Worm (Caenorhabditis elegans) whole organism, young adult: Measurements from ENCODE around the gene Y39B6A.13.
A peak's percentile ranks its signal among the peaks of the same experiment; 100 is the strongest.

Experiments used
- B0019.2 ChIP-seq: fragments of 200-800 bp; sonication (Bioruptor generic); conservative IDR thresholded peaks from 2 replicates; pipeline ENCODE4 v1.3.6; 2022; ENCODE audit warnings: missing genetic modification reagents, missing genetic modification characterization, missing compliant biosample characterization
- D2030.7 ChIP-seq: fragments of 200-800 bp; sonication (Bioruptor generic); IDR thresholded peaks from 2 replicates; pipeline ENCODE4 v1.3.6; 2022; ENCODE audit warnings: missing genetic modification reagents, missing genetic modification characterization, missing compliant biosample characterization
- F22D6.2 ChIP-seq: sonication (generic microtip); optimal IDR thresholded peaks from 2 replicates; lab custom pipeline; 2016; ENCODE audit warnings: mild to moderate bottlenecking, missing genetic modification characterization, missing compliant biosample characterization
- F23B12.7 ChIP-seq: sonication (generic microtip); optimal IDR thresholded peaks from 2 replicates; lab custom pipeline; 2017; ENCODE audit warnings: missing genetic modification characterization, mild to moderate bottlenecking, missing compliant biosample characterization, antibody characterized with exemption, moderate library complexity; ENCODE audit not compliant: insufficient read depth
- F33H1.4 ChIP-seq: fragments of 200-800 bp; sonication (Bioruptor generic); IDR thresholded peaks from 2 replicates; pipeline ENCODE4 v1.3.6; 2022; ENCODE audit warnings: missing genetic modification reagents, missing genetic modification characterization, missing compliant biosample characterization
- F37B4.10 ChIP-seq: fragments of 200-800 bp; sonication (Bioruptor generic); IDR thresholded peaks from 2 replicates; pipeline ENCODE4 v1.3.6; 2022; ENCODE audit warnings: missing genetic modification characterization, missing compliant biosample characterization
- F49E8.2 ChIP-seq: sonication (generic microtip); optimal IDR thresholded peaks from 3 replicates; lab custom pipeline; 2017; ENCODE audit warnings: missing genetic modification characterization, mild to moderate bottlenecking, missing compliant biosample characterization, antibody characterized with exemption, moderate library complexity; ENCODE audit not compliant: insufficient read depth
- F57C9.4 ChIP-seq: sonication (generic microtip); optimal IDR thresholded peaks from 2 replicates; lab custom pipeline; 2017; ENCODE audit warnings: mild to moderate bottlenecking, missing genetic modification characterization, missing compliant biosample characterization
- K12H6.12 ChIP-seq: fragments of 200-800 bp; sonication (Bioruptor generic); optimal IDR thresholded peaks from 2 replicates; lab custom pipeline; 2018; ENCODE audit warnings: mild to moderate bottlenecking, missing genetic modification characterization, missing compliant biosample characterization
- T07F8.4 ChIP-seq: sonication (generic microtip); optimal IDR thresholded peaks from 2 replicates; lab custom pipeline; 2016; ENCODE audit warnings: mild to moderate bottlenecking, missing genetic modification characterization, moderate library complexity, missing compliant biosample characterization
- ama-1 ChIP-seq, 3 experiments: fragments of 150-350 bp in 1 of 3; sonication (generic microtip) in 2 of 3; optimal IDR thresholded peaks; 2 replicates each; lab custom pipeline; 2014 to 2018; ENCODE audit warnings: missing biosample characterization in 2 of 3, missing genetic modification characterization in 2 of 3, missing genetic modification reagents in 2 of 3
- atf-7 ChIP-seq: sonication (generic microtip); optimal IDR thresholded peaks from 2 replicates; lab custom pipeline; 2017; ENCODE audit warnings: mild to moderate bottlenecking, missing genetic modification characterization, missing compliant biosample characterization
- attf-3 ChIP-seq: fragments of 200-800 bp; sonication (Bioruptor generic); conservative IDR thresholded peaks from 2 replicates; pipeline ENCODE4 v1.3.6; 2022; ENCODE audit warnings: missing genetic modification reagents, missing genetic modification characterization, missing compliant biosample characterization
- attf-5 ChIP-seq: fragments of 200-800 bp; sonication (Bioruptor generic); optimal IDR thresholded peaks from 2 replicates; lab custom pipeline; 2018; ENCODE audit warnings: mild to moderate bottlenecking, missing genetic modification characterization, missing compliant biosample characterization
- bed-2 ChIP-seq: fragments of 200-800 bp; sonication (Bioruptor generic); IDR thresholded peaks from 2 replicates; pipeline ENCODE4 v1.3.6; 2022; ENCODE audit warnings: missing genetic modification reagents, missing genetic modification characterization, missing compliant biosample characterization
- ceh-79 ChIP-seq: sonication (generic microtip); optimal IDR thresholded peaks from 2 replicates; lab custom pipeline; 2017; ENCODE audit warnings: mild to moderate bottlenecking, missing genetic modification characterization, missing compliant biosample characterization
- chd-7 ChIP-seq: sonication (generic microtip); optimal IDR thresholded peaks from 2 replicates; lab custom pipeline; 2016; ENCODE audit warnings: mild to moderate bottlenecking, missing genetic modification characterization, moderate library complexity, missing compliant biosample characterization
- dpl-1 ChIP-seq: fragments of 150-350 bp; optimal IDR thresholded peaks from 2 replicates; lab custom pipeline; 2014; ENCODE audit warnings: missing biosample characterization, missing genetic modification reagents, missing genetic modification characterization
- efl-1 ChIP-seq: fragments of 150-350 bp; optimal IDR thresholded peaks from 2 replicates; lab custom pipeline; 2014; ENCODE audit warnings: missing biosample characterization, missing genetic modification reagents, missing genetic modification characterization
- egl-44 ChIP-seq: fragments of 200-800 bp; sonication (Bioruptor generic); IDR thresholded peaks from 2 replicates; pipeline ENCODE4 v1.3.6; 2022; ENCODE audit warnings: missing genetic modification reagents, missing genetic modification characterization, missing compliant biosample characterization
- ets-4 ChIP-seq: fragments of 200-800 bp; sonication (Bioruptor generic); optimal IDR thresholded peaks from 2 replicates; lab custom pipeline; 2018; ENCODE audit warnings: mild to moderate bottlenecking, missing genetic modification characterization, missing compliant biosample characterization
- hmg-20 ChIP-seq: fragments of 200-800 bp; sonication (Bioruptor generic); IDR thresholded peaks from 2 replicates; pipeline ENCODE4 v1.3.6; 2022; ENCODE audit warnings: missing genetic modification reagents, missing genetic modification characterization, missing compliant biosample characterization
- let-607 ChIP-seq, 2 experiments: fragments of 200-800 bp in 1 of 2; sonication (Bioruptor generic) in 1 of 2; sonication (generic microtip) in 1 of 2; optimal IDR thresholded peaks; 2 replicates each; lab custom pipeline; 2016 to 2018; ENCODE audit warnings: mild to moderate bottlenecking in 2 of 2, missing compliant biosample characterization in 2 of 2, missing genetic modification characterization in 2 of 2, moderate library complexity in 2 of 2, missing genotype in 1 of 2
- lin-35 ChIP-seq, 3 experiments: fragments of 150-350 bp in 2 of 3; sonication (generic microtip) in 1 of 3; optimal IDR thresholded peaks; 2 replicates each; lab custom pipeline; 2014 to 2018; ENCODE audit warnings: missing biosample characterization in 3 of 3, missing genetic modification characterization in 3 of 3, missing genetic modification reagents in 3 of 3
- lin-40 ChIP-seq: sonication (generic microtip); optimal IDR thresholded peaks from 2 replicates; lab custom pipeline; 2016; ENCODE audit warnings: missing genetic modification characterization, mild to moderate bottlenecking, missing compliant biosample characterization, missing genotype, missing genetic modification reagents
- lin-54 ChIP-seq: fragments of 200-800 bp; sonication (Bioruptor generic); optimal IDR thresholded peaks from 2 replicates; lab custom pipeline; 2018; ENCODE audit warnings: mild to moderate bottlenecking, missing genetic modification characterization, missing compliant biosample characterization
- lsl-1 ChIP-seq: fragments of 200-800 bp; sonication (Bioruptor generic); optimal IDR thresholded peaks from 2 replicates; lab custom pipeline; 2018; ENCODE audit warnings: mild to moderate bottlenecking, missing genetic modification characterization, moderate library complexity, missing compliant biosample characterization
- madf-10 ChIP-seq: sonication (generic microtip); optimal IDR thresholded peaks from 2 replicates; lab custom pipeline; 2016; ENCODE audit warnings: mild to moderate bottlenecking, missing genetic modification characterization, missing compliant biosample characterization
- madf-6 ChIP-seq: fragments of 200-800 bp; sonication (Bioruptor generic); IDR thresholded peaks from 2 replicates; pipeline ENCODE4 v1.3.6; 2022; ENCODE audit warnings: missing genetic modification reagents, missing genetic modification characterization, missing compliant biosample characterization
- mcd-1 ChIP-seq: fragments of 200-800 bp; sonication (Bioruptor generic); IDR thresholded peaks from 2 replicates; pipeline ENCODE4 v1.3.6; 2022; ENCODE audit warnings: missing genetic modification reagents, missing genetic modification characterization, missing compliant biosample characterization
- mel-28 ChIP-seq: sonication (generic microtip); optimal IDR thresholded peaks from 2 replicates; lab custom pipeline; 2016; ENCODE audit warnings: borderline replicate concordance, mild to moderate bottlenecking, missing genetic modification characterization, missing compliant biosample characterization
- mes-4 ChIP-seq: sonication (generic microtip); optimal IDR thresholded peaks from 2 replicates; lab custom pipeline; 2016; ENCODE audit warnings: missing genotype, missing genetic modification characterization, missing compliant biosample characterization
- mxl-1 ChIP-seq: sonication (generic microtip); optimal IDR thresholded peaks from 2 replicates; lab custom pipeline; 2016; ENCODE audit warnings: missing genetic modification characterization, missing compliant biosample characterization
- nfyb-1 ChIP-seq: fragments of 200-800 bp; sonication (Bioruptor generic); IDR thresholded peaks from 2 replicates; pipeline ENCODE4 v1.3.6; 2022; ENCODE audit warnings: missing genetic modification reagents, missing genetic modification characterization, missing compliant biosample characterization
- nhr-179 ChIP-seq: sonication (generic microtip); optimal IDR thresholded peaks from 2 replicates; lab custom pipeline; 2016; ENCODE audit warnings: mild to moderate bottlenecking, missing genetic modification characterization, missing compliant biosample characterization
- nhr-80 ChIP-seq: sonication (generic microtip); optimal IDR thresholded peaks from 2 replicates; lab custom pipeline; 2016; ENCODE audit warnings: missing genetic modification characterization, missing compliant biosample characterization
- nhr-90 ChIP-seq: sonication (generic microtip); optimal IDR thresholded peaks from 2 replicates; lab custom pipeline; 2016; ENCODE audit warnings: missing genotype, mild to moderate bottlenecking, missing genetic modification characterization, missing compliant biosample characterization
- pha-4 ChIP-seq: fragments of 150-350 bp; sonication (generic microtip); optimal IDR thresholded peaks from 2 replicates; lab custom pipeline; 2014; ENCODE audit warnings: missing biosample characterization, missing genetic modification reagents, missing genetic modification characterization
- snpc-4 ChIP-seq, 5 experiments: fragments of 150-350 bp in 1 of 5; sonication (generic microtip) in 4 of 5; optimal IDR thresholded peaks; 2 replicates each; lab custom pipeline; 2014 to 2018; ENCODE audit warnings: missing genetic modification characterization in 5 of 5, missing biosample characterization in 3 of 5, antibody characterized with exemption in 2 of 5, mild to moderate bottlenecking in 2 of 5, missing compliant biosample characterization in 2 of 5, missing genotype in 2 of 5, moderate library complexity in 2 of 5, missing genetic modification reagents in 1 of 5
- tbp1 ChIP-seq: fragments of 200-800 bp; sonication (Bioruptor generic); optimal IDR thresholded peaks from 2 replicates; lab custom pipeline; 2018; ENCODE audit warnings: mild to moderate bottlenecking, missing genetic modification characterization, missing compliant biosample characterization
- tlf-1 ChIP-seq: fragments of 200-800 bp; sonication (Bioruptor generic); optimal IDR thresholded peaks from 2 replicates; lab custom pipeline; 2018; ENCODE audit warnings: mild to moderate bottlenecking, missing genetic modification characterization, missing compliant biosample characterization
- unc-62 ChIP-seq: fragments of 150-350 bp; optimal IDR thresholded peaks from 2 replicates; lab custom pipeline; 2014; ENCODE audit warnings: missing biosample characterization, missing genetic modification reagents, missing genetic modification characterization
- zim-3 ChIP-seq: sonication (generic microtip); optimal IDR thresholded peaks from 2 replicates; lab custom pipeline; 2017; ENCODE audit warnings: mild to moderate bottlenecking, missing genetic modification characterization, moderate library complexity, missing compliant biosample characterization
- ztf-18 ChIP-seq: sonication (generic microtip); optimal IDR thresholded peaks from 2 replicates; lab custom pipeline; 2016; ENCODE audit warnings: missing genotype, mild to moderate bottlenecking, missing genetic modification characterization, missing compliant biosample characterization
- ztf-22 ChIP-seq: fragments of 200-800 bp; sonication (Bioruptor generic); optimal IDR thresholded peaks from 2 replicates; lab custom pipeline; 2018; ENCODE audit warnings: mild to moderate bottlenecking, missing genetic modification characterization, moderate library complexity, missing compliant biosample characterization

Y39B6A.13 gene

DNA sequence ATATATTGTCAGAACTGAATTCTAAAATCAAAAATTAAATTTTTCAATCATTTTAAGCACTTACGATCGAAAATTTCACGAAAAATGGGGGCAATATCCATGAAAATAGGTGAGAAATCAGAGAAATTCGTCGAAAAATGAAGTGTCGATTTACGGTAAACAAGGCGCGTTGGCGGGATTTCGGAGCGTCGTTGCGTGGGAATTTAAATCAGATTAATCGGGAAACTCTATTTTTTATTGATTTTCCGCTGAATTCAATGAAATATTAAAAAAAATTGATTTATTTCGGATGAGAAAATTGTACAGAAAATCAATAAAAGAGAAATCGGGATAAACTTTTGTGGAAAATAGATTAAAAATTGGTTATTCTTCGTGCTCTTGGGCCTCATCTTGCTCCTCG lies at the start of gene Y39B6A.13:
Gene Y39B6A.13, minus strand, starts transcription at position 166 of the 400 bp plus-strand sequence.
- peak; percentile 15 for TF ChIP-seq efl-1 (GFP tag; lab: Kevin White, UChicago)
- TF ChIP-seq mes-4 (tag; lab: Kevin White, UChicago): no peak
- no peak for TF ChIP-seq zim-3
- TF ChIP-seq lin-35 (GFP tag; optimal IDR thresholded peaks at IDR 0.05; lab: Kevin White, UChicago): peak in 1 of 3 experiments; percentile 56
- TF ChIP-seq T07F8.4 (tag; lab: Kevin White, UChicago): no peak
- no peak for TF ChIP-seq B0019.2 (GFP tag; lab: Robert Waterston, UW)
- peak; percentile 30; the same call in 1 of the 2 replicates for TF ChIP-seq madf-6 (GFP tag; lab: Robert Waterston, UW)
- TF ChIP-seq F57C9.4 (tag; lab: Kevin White, UChicago): no peak
- no peak for TF ChIP-seq F33H1.4
- peak; percentile 21 for TF ChIP-seq dpl-1 (GFP tag; lab: Kevin White, UChicago)
- TF ChIP-seq lin-54 (GFP tag; lab: Kevin White, UChicago): peak; percentile 63
- no peak for TF ChIP-seq ama-1 (optimal IDR thresholded peaks at IDR 0.05; lab: Kevin White, UChicago)
- no peak for TF ChIP-seq ama-1 (GFP tag; optimal IDR thresholded peaks at IDR 0.05; lab: Kevin White, UChicago)
- peak; percentile 19; the same call in 1 of the 2 replicates for TF ChIP-seq D2030.7
- TF ChIP-seq attf-3 (GFP tag; lab: Robert Waterston, UW): peak; percentile 98
- peak; percentile 18 for TF ChIP-seq lsl-1 (GFP tag; lab: Kevin White, UChicago)

DNA sequence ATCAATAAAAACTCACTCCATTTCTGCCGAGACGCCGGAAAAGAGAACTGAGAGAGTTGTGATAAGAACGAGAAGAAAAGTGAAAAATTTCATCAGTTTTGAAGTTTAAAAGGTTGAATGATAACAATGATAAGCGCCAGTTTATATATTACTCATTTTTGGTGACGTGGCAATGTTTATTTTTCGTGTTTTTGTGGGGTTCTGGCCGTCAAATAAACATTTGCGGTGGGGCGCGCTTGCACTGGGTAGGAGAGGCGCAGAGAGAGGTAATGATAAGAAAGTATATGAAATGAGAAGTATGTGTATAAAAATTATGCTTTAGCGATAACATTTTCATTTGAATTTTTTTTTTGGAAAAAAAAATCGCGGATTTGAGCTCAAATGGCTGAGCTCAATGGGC lies 39.4 kb upstream of the Y39B6A.13 start, which contains the start of gene Y39B6A.5:
Gene Y39B6A.5, minus strand, starts transcription at position 214 of the 400 bp plus-strand sequence.
- TF ChIP-seq atf-7: peak; percentile 74
- no peak for TF ChIP-seq hmg-20 (GFP tag; lab: Robert Waterston, UW)
- TF ChIP-seq nhr-90 (tag; lab: Kevin White, UChicago): peak; percentile 62
- TF ChIP-seq tbp1 (GFP tag; lab: Kevin White, UChicago): peak; percentile 64
- peak; percentile 34 for TF ChIP-seq madf-10
- peak; percentile 55 for TF ChIP-seq lin-40 (tag; lab: Kevin White, UChicago)
- TF ChIP-seq mxl-1 (tag; lab: Kevin White, UChicago): no peak
- peak; percentile 97 for TF ChIP-seq nhr-80
- no peak for TF ChIP-seq bed-2 (GFP tag; lab: Robert Waterston, UW)
- no peak for TF ChIP-seq mel-28 (tag; lab: Kevin White, UChicago)
- TF ChIP-seq ceh-79 (tag; lab: Kevin White, UChicago): no peak
- TF ChIP-seq lin-54 (GFP tag; lab: Kevin White, UChicago): peak; percentile 47
- TF ChIP-seq ztf-22 (GFP tag; lab: Kevin White, UChicago): peak; percentile 91
- peak; percentile 6 for TF ChIP-seq K12H6.12 (tag; lab: Kevin White, UChicago)
- TF ChIP-seq mcd-1: peak; percentile 87
- peak; percentile 0 for TF ChIP-seq F22D6.2 (tag; lab: Kevin White, UChicago)
- peak; percentile 25 for TF ChIP-seq ztf-18 (tag; lab: Kevin White, UChicago)
- no peak for TF ChIP-seq nhr-179 (tag; lab: Kevin White, UChicago)
- no peak for TF ChIP-seq chd-7 (tag; lab: Kevin White, UChicago)
- peak; percentile 74 for TF ChIP-seq ets-4 (GFP tag; lab: Kevin White, UChicago)
- peak; percentile 16 for TF ChIP-seq F23B12.7
- peak; percentile 47 for TF ChIP-seq unc-62 (GFP tag; lab: Kevin White, UChicago)
- no peak for TF ChIP-seq snpc-4 (GFP tag; optimal IDR thresholded peaks at IDR 0.05; lab: Kevin White, UChicago)
- TF ChIP-seq snpc-4 (tag; optimal IDR thresholded peaks at IDR 0.05; lab: Kevin White, UChicago): peak; percentile 26 to 60 (median 49)
- no peak for TF ChIP-seq F33H1.4
- TF ChIP-seq F49E8.2 (tag; lab: Kevin White, UChicago): no peak
- TF ChIP-seq nfyb-1: peak; percentile 58; the same call in 1 of the 2 replicates
- peak; percentile 57 for TF ChIP-seq tlf-1 (GFP tag; lab: Kevin White, UChicago)
- TF ChIP-seq pha-4 (tag; lab: Kevin White, UChicago): peak; percentile 84
- TF ChIP-seq egl-44: 0 out of 2 replicates have a peak, but pooled peaks have one; percentile 29
- TF ChIP-seq let-607 (tag; optimal IDR thresholded peaks at IDR 0.05; lab: Kevin White, UChicago): peak; percentile 92 to 97
- peak; percentile 87 for TF ChIP-seq attf-5 (GFP tag; lab: Kevin White, UChicago)
- no peak for TF ChIP-seq F37B4.10 (GFP tag; lab: Robert Waterston, UW)
